Worm (Caenorhabditis elegans): ENCODE data around the gene cab-1.

Gene cab-1

DNA sequence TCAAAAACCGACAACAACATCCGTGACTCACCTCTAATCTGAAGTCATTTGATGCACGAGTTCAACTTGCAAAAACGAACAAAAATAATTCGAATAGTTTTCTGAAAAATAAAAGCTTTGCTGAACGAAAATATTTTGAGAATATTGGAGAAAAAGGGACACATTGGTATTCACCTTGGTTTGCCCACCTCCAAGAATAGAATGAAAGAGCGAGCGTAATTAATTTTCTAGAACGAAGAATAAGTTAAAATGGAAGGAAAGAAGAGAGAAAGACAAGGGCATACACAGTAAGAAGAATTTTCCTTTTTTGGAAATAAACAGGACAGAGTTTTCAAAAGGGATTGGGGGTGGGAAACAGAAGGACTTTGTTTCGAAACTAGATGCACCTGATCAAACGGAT, at the start of gene cab-1:
cab-1 (minus strand) TSS at position 101 of the 400 bp plus-strand sequence.
- no peak for TF ChIP-seq aly-1 (tag; optimal IDR thresholded peaks at IDR 0.05)
- no peak for TF ChIP-seq ceh-36 (tag; optimal IDR thresholded peaks at IDR 0.05)
- no peak for TF ChIP-seq ets-7 (tag; optimal IDR thresholded peaks at IDR 0.05)
- TF ChIP-seq hmbx-1 (tag; optimal IDR thresholded peaks at IDR 0.05), result no peak
- TF ChIP-seq hmg-4 (GFP tag; optimal IDR thresholded peaks at IDR 0.05), result no peak

DNA sequence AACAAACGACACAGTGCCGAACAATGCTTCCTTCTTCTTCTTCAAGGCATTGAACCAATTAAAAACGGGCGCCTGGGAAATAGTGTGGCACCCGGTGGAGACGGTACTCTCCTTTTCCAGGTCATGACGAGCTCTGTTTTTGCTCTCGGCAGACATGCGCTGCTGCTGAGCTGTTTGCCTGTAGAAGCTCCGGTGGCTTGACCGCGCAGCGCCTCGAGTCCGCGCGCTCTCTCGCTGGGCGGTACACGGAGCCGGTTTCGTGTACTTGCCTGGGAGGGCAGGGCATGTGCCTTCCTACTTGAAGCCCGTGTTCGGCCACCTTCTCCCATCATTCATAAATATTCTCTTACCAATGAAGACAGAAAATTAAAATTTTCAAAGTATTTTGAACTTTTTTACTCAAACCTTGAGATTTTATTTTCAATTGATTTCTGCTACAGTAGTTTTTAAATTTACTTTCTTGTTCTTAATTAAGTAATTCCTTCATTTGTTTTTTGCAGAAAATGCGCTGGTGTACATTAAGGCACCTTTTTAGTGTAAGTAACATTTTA, 47.8 kb upstream of the cab-1 start, which contains the start of gene E01G6.1:
E01G6.1 (plus strand) TSS at position 501 of the 551 bp plus-strand sequence.
- TF ChIP-seq tra-4 (tag; optimal IDR thresholded peaks at IDR 0.05) (no peak), ceh-13 (GFP tag; optimal IDR thresholded peaks at IDR 0.05) (no peak), aly-1 (tag; optimal IDR thresholded peaks at IDR 0.05) (no peak), tbx-11 (GFP tag; IDR thresholded peaks at IDR 0.05) (no peak), ceh-36 (tag; optimal IDR thresholded peaks at IDR 0.05) (no peak), F13C5.2 (tag; optimal IDR thresholded peaks at IDR 0.05) (no peak), ama-1 (optimal IDR thresholded peaks at IDR 0.05) (no peak), flt-1 (GFP tag; IDR thresholded peaks at IDR 0.05) (no peak), hmg-4 (GFP tag; optimal IDR thresholded peaks at IDR 0.05) (no peak), tbx-37 (GFP tag; conservative IDR thresholded peaks at IDR 0.05) (no peak), ets-7 (tag; optimal IDR thresholded peaks at IDR 0.05) (no peak), hnd-1 (tag; optimal IDR thresholded peaks at IDR 0.05) (no peak), pes-1 (GFP tag; IDR thresholded peaks at IDR 0.05) (no peak), B0310.2 (tag; optimal IDR thresholded peaks at IDR 0.05) (no peak), scrt-1 (GFP tag; IDR thresholded peaks at IDR 0.05) (no peak)

DNA sequence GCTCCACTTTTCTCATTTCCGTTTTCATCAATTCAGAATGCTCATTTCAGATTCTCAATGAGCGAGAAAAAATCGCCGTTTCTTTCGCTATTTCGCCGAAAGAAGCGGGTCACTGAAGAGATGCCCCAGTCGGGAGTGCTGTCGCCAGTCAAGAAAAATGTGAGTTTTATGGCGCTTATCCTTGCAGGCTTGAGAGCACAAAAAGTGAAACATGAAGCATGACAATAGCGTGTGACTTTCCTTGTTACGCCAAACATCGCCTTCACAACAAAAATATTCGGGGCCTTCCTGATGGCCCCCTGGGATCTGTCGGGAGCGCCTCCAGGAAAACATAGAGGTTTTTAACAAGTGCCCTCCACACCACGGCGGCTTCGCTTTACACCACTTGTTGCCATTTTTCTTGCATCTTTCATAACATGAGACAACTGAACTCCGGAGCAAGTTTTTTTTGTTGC, 43.9 kb upstream of the cab-1 start, which contains the start of gene E01G6.2:
E01G6.2 (plus strand) TSS at position 51 of the 455 bp plus-strand sequence.
- no peak for TF ChIP-seq hmbx-1 (tag; optimal IDR thresholded peaks at IDR 0.05)

DNA sequence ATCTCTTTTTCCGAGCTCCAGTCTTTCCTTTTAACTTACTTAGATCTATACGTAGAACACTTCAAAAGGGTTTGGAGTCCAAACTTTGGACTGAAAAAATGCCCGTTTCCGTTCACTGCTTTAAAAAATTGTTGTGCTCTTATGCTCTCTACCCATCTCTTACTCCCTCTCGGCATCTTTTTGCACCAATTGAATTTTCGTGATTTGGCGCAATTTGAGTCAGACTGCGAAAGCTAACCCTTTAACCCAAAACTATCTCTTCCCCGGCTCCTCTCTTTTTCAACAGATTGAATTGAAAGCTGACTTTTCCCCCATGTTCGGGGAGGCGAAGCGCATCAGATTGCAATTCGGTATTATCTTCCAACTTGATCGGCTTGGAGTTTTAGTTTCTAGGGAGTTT, 39.5 kb upstream of the cab-1 start:
- TF ChIP-seq ceh-13 (GFP tag; optimal IDR thresholded peaks at IDR 0.05) (no peak), tbx-11 (GFP tag; IDR thresholded peaks at IDR 0.05) (no peak), ama-1 (optimal IDR thresholded peaks at IDR 0.05) (no peak), hmbx-1 (tag; optimal IDR thresholded peaks at IDR 0.05) (no peak), F13C5.2 (tag; optimal IDR thresholded peaks at IDR 0.05) (no peak), hmg-4 (GFP tag; optimal IDR thresholded peaks at IDR 0.05) (no peak), sea-1 (GFP tag; conservative IDR thresholded peaks at IDR 0.05) (no peak), ceh-36 (tag; optimal IDR thresholded peaks at IDR 0.05) (no peak), B0310.2 (tag; optimal IDR thresholded peaks at IDR 0.05) (no peak), ets-7 (tag; optimal IDR thresholded peaks at IDR 0.05) (no peak), tbx-37 (GFP tag; conservative IDR thresholded peaks at IDR 0.05) (no peak), aly-1 (tag; optimal IDR thresholded peaks at IDR 0.05) (no peak), flt-1 (GFP tag; IDR thresholded peaks at IDR 0.05) (no peak), tra-4 (tag; optimal IDR thresholded peaks at IDR 0.05) (no peak), hnd-1 (tag; optimal IDR thresholded peaks at IDR 0.05) (no peak), scrt-1 (GFP tag; IDR thresholded peaks at IDR 0.05) (no peak)

DNA sequence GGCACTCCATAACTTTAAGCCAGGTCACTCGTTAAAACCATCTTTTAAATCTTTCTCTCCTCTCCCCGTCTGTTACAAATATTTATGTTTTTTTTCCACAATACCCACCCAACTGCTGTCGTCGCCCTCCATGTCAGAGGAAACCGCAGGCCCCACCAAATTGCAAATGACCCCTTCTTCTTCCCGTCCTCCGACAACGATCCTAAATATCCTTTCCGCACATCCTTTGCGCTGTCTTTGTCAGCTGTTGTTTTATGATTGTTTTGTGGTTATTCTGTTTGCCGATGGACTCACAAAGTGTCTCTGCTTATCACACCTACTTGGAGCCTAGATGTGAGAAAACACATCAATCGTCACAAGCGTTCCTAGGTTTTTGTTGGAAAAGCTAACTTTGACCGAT, 35.4 kb upstream of the cab-1 start:
- TF ChIP-seq aly-1 (tag; optimal IDR thresholded peaks at IDR 0.05) (no peak), B0310.2 (tag; optimal IDR thresholded peaks at IDR 0.05) (no peak), hmg-4 (GFP tag; optimal IDR thresholded peaks at IDR 0.05) (no peak), F13C5.2 (tag; optimal IDR thresholded peaks at IDR 0.05) (no peak), hnd-1 (tag; optimal IDR thresholded peaks at IDR 0.05) (no peak), flt-1 (GFP tag; IDR thresholded peaks at IDR 0.05) (no peak), tbx-37 (GFP tag; conservative IDR thresholded peaks at IDR 0.05) (no peak), ceh-13 (GFP tag; optimal IDR thresholded peaks at IDR 0.05) (no peak), ceh-36 (tag; optimal IDR thresholded peaks at IDR 0.05) (no peak), scrt-1 (GFP tag; IDR thresholded peaks at IDR 0.05) (no peak), tra-4 (tag; optimal IDR thresholded peaks at IDR 0.05) (no peak), ets-7 (tag; optimal IDR thresholded peaks at IDR 0.05) (no peak), pes-1 (GFP tag; IDR thresholded peaks at IDR 0.05) (no peak), tbx-11 (GFP tag; IDR thresholded peaks at IDR 0.05) (no peak), ama-1 (optimal IDR thresholded peaks at IDR 0.05) (no peak), sea-1 (GFP tag; conservative IDR thresholded peaks at IDR 0.05) (no peak), hmbx-1 (tag; optimal IDR thresholded peaks at IDR 0.05) (no peak)

DNA sequence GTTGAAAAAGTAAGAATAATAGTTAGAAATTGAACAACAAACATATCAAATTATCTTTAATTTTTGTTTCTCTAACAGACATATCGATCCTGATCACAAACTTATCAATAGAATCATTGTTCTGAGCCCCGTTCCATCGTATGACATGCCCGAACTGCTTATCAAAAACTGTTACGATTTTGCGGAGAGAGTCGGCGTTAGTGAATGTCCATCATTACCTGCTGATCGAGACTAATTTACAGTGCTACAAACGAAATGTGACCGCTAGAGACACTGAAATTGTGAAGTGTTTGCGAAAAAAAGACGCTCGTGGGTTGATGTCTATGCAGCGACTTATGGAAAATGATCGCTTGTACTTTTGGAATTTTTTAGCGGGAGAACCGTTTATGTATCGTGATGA, 30.2 kb upstream of the cab-1 start:
- TF ChIP-seq ets-7 (tag; optimal IDR thresholded peaks at IDR 0.05) (no peak), ceh-13 (GFP tag; optimal IDR thresholded peaks at IDR 0.05) (no peak), aly-1 (tag; optimal IDR thresholded peaks at IDR 0.05) (no peak), hmbx-1 (tag; optimal IDR thresholded peaks at IDR 0.05) (no peak), tbx-37 (GFP tag; conservative IDR thresholded peaks at IDR 0.05) (no peak), tra-4 (tag; optimal IDR thresholded peaks at IDR 0.05) (no peak), flt-1 (GFP tag; IDR thresholded peaks at IDR 0.05) (no peak), F13C5.2 (tag; optimal IDR thresholded peaks at IDR 0.05) (no peak), sea-1 (GFP tag; conservative IDR thresholded peaks at IDR 0.05) (no peak), hmg-4 (GFP tag; optimal IDR thresholded peaks at IDR 0.05) (no peak), pes-1 (GFP tag; IDR thresholded peaks at IDR 0.05) (no peak), ama-1 (optimal IDR thresholded peaks at IDR 0.05) (no peak), ceh-36 (tag; optimal IDR thresholded peaks at IDR 0.05) (no peak), B0310.2 (tag; optimal IDR thresholded peaks at IDR 0.05) (no peak), tbx-11 (GFP tag; IDR thresholded peaks at IDR 0.05) (no peak), scrt-1 (GFP tag; IDR thresholded peaks at IDR 0.05) (no peak), hnd-1 (tag; optimal IDR thresholded peaks at IDR 0.05) (no peak)

DNA sequence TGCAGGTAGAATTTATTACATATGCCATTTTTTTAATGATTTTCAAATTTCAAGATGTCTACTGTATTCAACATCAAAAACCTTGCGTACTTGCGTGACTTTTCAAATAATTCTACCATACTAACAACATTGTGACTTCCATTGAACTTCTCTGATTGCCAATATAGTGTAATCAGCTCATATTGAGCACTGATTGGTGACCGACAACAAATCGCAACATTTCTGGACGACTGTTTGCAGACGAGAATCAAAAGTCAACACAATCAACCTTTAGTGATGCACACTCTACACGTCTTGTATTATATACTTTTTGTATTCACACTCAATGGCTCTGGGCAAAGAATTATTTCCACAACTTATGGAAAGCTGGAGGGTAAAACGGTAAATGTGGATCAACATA, 28.8 kb upstream of the cab-1 start, which contains the start of gene cest-3:
cest-3 (plus strand) TSS at position 190 of the 400 bp plus-strand sequence.
- TF ChIP-seq tra-4 (tag; optimal IDR thresholded peaks at IDR 0.05), result no peak
- TF ChIP-seq F13C5.2 (tag; optimal IDR thresholded peaks at IDR 0.05), result no peak
- no peak for TF ChIP-seq sea-1 (GFP tag; conservative IDR thresholded peaks at IDR 0.05)
- TF ChIP-seq ets-7 (tag; optimal IDR thresholded peaks at IDR 0.05), result no peak
- no peak for TF ChIP-seq tbx-11 (GFP tag; IDR thresholded peaks at IDR 0.05)
- no peak for TF ChIP-seq aly-1 (tag; optimal IDR thresholded peaks at IDR 0.05)
- TF ChIP-seq ceh-13 (GFP tag; optimal IDR thresholded peaks at IDR 0.05), result no peak
- no peak for TF ChIP-seq flt-1 (GFP tag; IDR thresholded peaks at IDR 0.05)
- TF ChIP-seq hmg-4 (GFP tag; optimal IDR thresholded peaks at IDR 0.05), result no peak
- no peak for TF ChIP-seq B0310.2 (tag; optimal IDR thresholded peaks at IDR 0.05)
- no peak for TF ChIP-seq ceh-36 (tag; optimal IDR thresholded peaks at IDR 0.05)
- no peak for TF ChIP-seq pes-1 (GFP tag; IDR thresholded peaks at IDR 0.05)
- TF ChIP-seq scrt-1 (GFP tag; IDR thresholded peaks at IDR 0.05), result no peak
- no peak for TF ChIP-seq hmbx-1 (tag; optimal IDR thresholded peaks at IDR 0.05)
- TF ChIP-seq ama-1 (optimal IDR thresholded peaks at IDR 0.05), result no peak
- TF ChIP-seq tbx-37 (GFP tag; conservative IDR thresholded peaks at IDR 0.05), result no peak
- TF ChIP-seq hnd-1 (tag; optimal IDR thresholded peaks at IDR 0.05), result no peak
